Worm (Caenorhabditis elegans) whole organism, L3 larva: ENCODE measurements around the gene oac-51.

Source experiments
- R02D3.7 ChIP-seq: fragments of 150-350 bp; optimal IDR thresholded peaks from 2 replicates; lab custom pipeline; 2014; ENCODE audit warnings: missing biosample characterization, missing genetic modification characterization
- ZK546.5 ChIP-seq: sonication (generic microtip); optimal IDR thresholded peaks from 2 replicates; lab custom pipeline; 2017; ENCODE audit warnings: missing biosample characterization, missing genetic modification characterization
- aly-2 ChIP-seq: fragments of 150-350 bp; optimal IDR thresholded peaks from 2 replicates; lab custom pipeline; 2014; ENCODE audit warnings: missing biosample characterization, missing genetic modification characterization
- ama-1 ChIP-seq: fragments of 150-350 bp; optimal IDR thresholded peaks from 2 replicates; lab custom pipeline; 2018
- ceh-28 ChIP-seq: fragments of 150-350 bp; optimal IDR thresholded peaks from 2 replicates; lab custom pipeline; 2014; ENCODE audit warnings: missing biosample characterization, missing genetic modification reagents, missing genetic modification characterization
- ceh-82 ChIP-seq: fragments of 150-350 bp; optimal IDR thresholded peaks from 2 replicates; lab custom pipeline; 2014; ENCODE audit warnings: missing biosample characterization, missing genetic modification characterization
- daf-12 ChIP-seq: fragments of 150-350 bp; optimal IDR thresholded peaks from 2 replicates; lab custom pipeline; 2014; ENCODE audit warnings: missing biosample characterization, missing genetic modification reagents, missing genetic modification characterization
- egl-27 ChIP-seq: sonication (generic microtip); optimal IDR thresholded peaks from 4 replicates; lab custom pipeline; 2017; ENCODE audit warnings: missing biosample characterization, missing genetic modification reagents, missing genetic modification characterization
- egl-5 ChIP-seq: fragments of 150-350 bp; optimal IDR thresholded peaks from 2 replicates; lab custom pipeline; 2017; ENCODE audit warnings: missing biosample characterization, missing genetic modification reagents, missing genetic modification characterization, inconsistent platforms
- elt-1 ChIP-seq: fragments of 150-350 bp; optimal IDR thresholded peaks from 2 replicates; lab custom pipeline; 2014; ENCODE audit warnings: missing biosample characterization, missing genetic modification characterization
- elt-2 ChIP-seq: sonication (generic microtip); optimal IDR thresholded peaks from 2 replicates; lab custom pipeline; 2016; ENCODE audit warnings: missing genetic modification reagents, mild to moderate bottlenecking, missing genetic modification characterization, missing compliant biosample characterization
- elt-3 ChIP-seq, 3 experiments: fragments of 150-350 bp in 1 of 3; sonication (generic microtip) in 2 of 3; optimal IDR thresholded peaks; 2 replicates in 2 of 3; 4 replicates in 1 of 3; lab custom pipeline; 2014 to 2017; ENCODE audit warnings: missing biosample characterization in 3 of 3, missing genetic modification characterization in 3 of 3
- eor-1 ChIP-seq, 2 experiments: fragments of 150-350 bp; optimal IDR thresholded peaks; 2 replicates each; lab custom pipeline; 2014 to 2018; ENCODE audit warnings: missing biosample characterization in 2 of 2, missing genetic modification characterization in 2 of 2
- fkh-10 ChIP-seq: sonication (generic microtip); optimal IDR thresholded peaks from 2 replicates; lab custom pipeline; 2017; ENCODE audit warnings: missing biosample characterization, missing genetic modification reagents, missing genetic modification characterization
- fos-1 ChIP-seq: fragments of 150-350 bp; optimal IDR thresholded peaks from 2 replicates; lab custom pipeline; 2014; ENCODE audit warnings: missing biosample characterization, missing genetic modification characterization
- hmg-11 ChIP-seq: sonication (generic microtip); optimal IDR thresholded peaks from 2 replicates; lab custom pipeline; 2016; ENCODE audit warnings: missing genetic modification characterization, missing compliant biosample characterization
- jun-1 ChIP-seq: fragments of 150-350 bp; optimal IDR thresholded peaks from 2 replicates; lab custom pipeline; 2014; ENCODE audit warnings: missing biosample characterization, missing genetic modification reagents, missing genetic modification characterization
- lin-15B ChIP-seq: fragments of 150-350 bp; optimal IDR thresholded peaks from 2 replicates; lab custom pipeline; 2014; ENCODE audit warnings: missing biosample characterization, missing genetic modification characterization
- lin-39 ChIP-seq: fragments of 150-350 bp; optimal IDR thresholded peaks from 2 replicates; lab custom pipeline; 2018; ENCODE audit warnings: missing biosample characterization, missing genetic modification reagents, missing genetic modification characterization
- lsy-12 ChIP-seq: sonication (generic microtip); optimal IDR thresholded peaks from 2 replicates; lab custom pipeline; 2016; ENCODE audit warnings: mild to moderate bottlenecking, missing genetic modification characterization, missing compliant biosample characterization
- nfya-1 ChIP-seq: sonication (generic microtip); optimal IDR thresholded peaks from 2 replicates; lab custom pipeline; 2017; ENCODE audit warnings: missing genetic modification characterization, mild to moderate bottlenecking, missing compliant biosample characterization, antibody characterized with exemption, moderate library complexity; ENCODE audit not compliant: insufficient read depth
- nhr-11 ChIP-seq: fragments of 150-350 bp; optimal IDR thresholded peaks from 2 replicates; lab custom pipeline; 2014; ENCODE audit warnings: missing biosample characterization, missing genetic modification characterization
- nhr-12 ChIP-seq: fragments of 150-350 bp; optimal IDR thresholded peaks from 2 replicates; lab custom pipeline; 2014; ENCODE audit warnings: missing biosample characterization, missing genetic modification characterization
- nhr-23 ChIP-seq: fragments of 150-350 bp; optimal IDR thresholded peaks from 2 replicates; lab custom pipeline; 2014; ENCODE audit warnings: missing biosample characterization, missing genetic modification reagents, missing genetic modification characterization
- nhr-237 ChIP-seq: fragments of 150-350 bp; optimal IDR thresholded peaks from 2 replicates; lab custom pipeline; 2014; ENCODE audit warnings: missing biosample characterization, missing genetic modification characterization
- nhr-25 ChIP-seq: sonication (generic microtip); optimal IDR thresholded peaks from 2 replicates; lab custom pipeline; 2017; ENCODE audit warnings: missing biosample characterization, missing genetic modification characterization
- nhr-28 ChIP-seq: fragments of 150-350 bp; optimal IDR thresholded peaks from 2 replicates; lab custom pipeline; 2014; ENCODE audit warnings: missing biosample characterization, missing genetic modification characterization
- nhr-43 ChIP-seq: sonication (generic microtip); optimal IDR thresholded peaks from 2 replicates; lab custom pipeline; 2016; ENCODE audit warnings: mild to moderate bottlenecking, missing genetic modification characterization, missing compliant biosample characterization; ENCODE audit not compliant: poor library complexity, severe bottlenecking
- nhr-67 ChIP-seq: fragments of 150-350 bp; optimal IDR thresholded peaks from 2 replicates; lab custom pipeline; 2014; ENCODE audit warnings: missing biosample characterization, missing genetic modification characterization
- nhr-76 ChIP-seq: fragments of 150-350 bp; sonication (generic microtip); optimal IDR thresholded peaks from 5 replicates; lab custom pipeline; 2014; ENCODE audit warnings: missing biosample characterization, missing genetic modification characterization
- nhr-77 ChIP-seq: fragments of 150-350 bp; optimal IDR thresholded peaks from 2 replicates; lab custom pipeline; 2014; ENCODE audit warnings: missing biosample characterization, missing genetic modification characterization
- pha-4 ChIP-seq: fragments of 150-350 bp; optimal IDR thresholded peaks from 2 replicates; lab custom pipeline; 2014; ENCODE audit warnings: missing biosample characterization, missing genetic modification reagents, missing genetic modification characterization
- pqm-1 ChIP-seq: fragments of 150-350 bp; optimal IDR thresholded peaks from 2 replicates; lab custom pipeline; 2017; ENCODE audit warnings: missing biosample characterization, missing genetic modification characterization, inconsistent platforms
- sea-2 ChIP-seq: fragments of 150-350 bp; sonication (generic microtip); optimal IDR thresholded peaks from 4 replicates; lab custom pipeline; 2014; ENCODE audit warnings: missing biosample characterization, missing genetic modification reagents, missing genetic modification characterization
- skn-1 ChIP-seq: fragments of 150-350 bp; optimal IDR thresholded peaks from 2 replicates; lab custom pipeline; 2014; ENCODE audit warnings: missing biosample characterization, missing genetic modification characterization
- snpc-4 ChIP-seq: fragments of 150-350 bp; optimal IDR thresholded peaks from 2 replicates; lab custom pipeline; 2014; ENCODE audit warnings: missing biosample characterization, missing genetic modification characterization
- tbx-2 ChIP-seq: sonication (generic microtip); optimal IDR thresholded peaks from 2 replicates; lab custom pipeline; 2016; ENCODE audit warnings: mild to moderate bottlenecking, missing genetic modification characterization, missing compliant biosample characterization
- unc-39 ChIP-seq: sonication (generic microtip); optimal IDR thresholded peaks from 4 replicates; lab custom pipeline; 2017; ENCODE audit warnings: missing biosample characterization, missing genetic modification characterization
- unc-62 ChIP-seq: fragments of 150-350 bp; sonication (generic microtip); optimal IDR thresholded peaks from 4 replicates; lab custom pipeline; 2014; ENCODE audit warnings: missing biosample characterization, missing genetic modification reagents, missing genetic modification characterization
- zag-1 ChIP-seq: fragments of 150-350 bp; optimal IDR thresholded peaks from 2 replicates; lab custom pipeline; 2014; ENCODE audit warnings: missing biosample characterization, missing genetic modification characterization

The oac-51 gene

ce11 chrIV:4360497-4360896, 23.9 kb downstream of the oac-51 start, which contains the start of gene F55F10.1:
Gene F55F10.1, plus strand, starts transcription at chrIV:4360837.
- TF ChIP-seq R02D3.7 (tag; lab: Kevin White, UChicago) (peak; percentile 10), elt-3 (tag; optimal IDR thresholded peaks at IDR 0.05; lab: Kevin White, UChicago) (no peak), lin-15B (tag; lab: Kevin White, UChicago) (peak; percentile 71), egl-5 (tag; lab: Kevin White, UChicago) (peak; percentile 47), unc-39 (tag; lab: Kevin White, UChicago) (no peak), hmg-11 (tag; lab: Kevin White, UChicago) (peak; percentile 63), nhr-23 (tag; lab: Kevin White, UChicago) (peak; percentile 68), nhr-25 (tag; lab: Kevin White, UChicago) (peak; percentile 25)

ce11 chrIV:4369116-4369515, 32.5 kb downstream of the oac-51 start:
- TF ChIP-seq eor-1 (tag; optimal IDR thresholded peaks at IDR 0.05; lab: Kevin White, UChicago) (no peak), nhr-237 (tag; lab: Kevin White, UChicago) (no peak), pqm-1 (tag; lab: Kevin White, UChicago) (no peak)

ce11 chrIV:4386351-4386750, 49.8 kb downstream of the oac-51 start, which contains the start of gene tald-1:
Gene tald-1, plus strand, starts transcription at chrIV:4386651.
- no peak for TF ChIP-seq nhr-23 (tag; lab: Kevin White, UChicago)
- no peak for TF ChIP-seq ZK546.5
- TF ChIP-seq fos-1 (tag; lab: Kevin White, UChicago), result no peak
- peak; percentile 24 for TF ChIP-seq ceh-28 (tag; lab: Kevin White, UChicago)
- TF ChIP-seq elt-2 (tag; lab: Kevin White, UChicago), result peak; percentile 70

- peak; percentile 4 for TF ChIP-seq elt-2 (tag; lab: Kevin White, UChicago)
Observed at ce11 chrIV:4388854-4389253, 52.3 kb downstream of the oac-51 start.

- peak; percentile 42 for TF ChIP-seq egl-5 (tag; lab: Kevin White, UChicago)
- peak; percentile 40 for TF ChIP-seq ZK546.5
- no peak for TF ChIP-seq sea-2 (GFP tag; lab: Kevin White, UChicago)
- peak; percentile 64 for TF ChIP-seq ceh-28 (tag; lab: Kevin White, UChicago)
- peak; percentile 39 for TF ChIP-seq fos-1 (tag; lab: Kevin White, UChicago)
- TF ChIP-seq nhr-77 (tag; lab: Kevin White, UChicago), result peak; percentile 79
- peak; percentile 97 for TF ChIP-seq nhr-23 (tag; lab: Kevin White, UChicago)
- peak; percentile 91 for TF ChIP-seq pha-4 (tag; lab: Kevin White, UChicago)
- TF ChIP-seq nhr-43 (tag; lab: Kevin White, UChicago), result peak; percentile 98
- TF ChIP-seq ceh-82, result peak; percentile 77
- TF ChIP-seq elt-3 (tag; optimal IDR thresholded peaks at IDR 0.05; lab: Kevin White, UChicago), result peak; percentile 13 to 87 (median 16)
- no peak for TF ChIP-seq fkh-10 (GFP tag; lab: Kevin White, UChicago)
- no peak for TF ChIP-seq nhr-237 (tag; lab: Kevin White, UChicago)
- peak; percentile 39 for TF ChIP-seq nhr-28 (tag; lab: Kevin White, UChicago)
- peak; percentile 92 for TF ChIP-seq R02D3.7 (tag; lab: Kevin White, UChicago)
- TF ChIP-seq egl-27, result no peak
- no peak for TF ChIP-seq nhr-76 (tag; lab: Kevin White, UChicago)
- peak; percentile 89 for TF ChIP-seq nfya-1 (tag; lab: Kevin White, UChicago)
- TF ChIP-seq elt-1 (tag; lab: Kevin White, UChicago), result peak; percentile 4
- no peak for TF ChIP-seq nhr-12 (tag; lab: Kevin White, UChicago)
- peak; percentile 45 for TF ChIP-seq pqm-1 (tag; lab: Kevin White, UChicago)
- peak; percentile 92 for TF ChIP-seq tbx-2 (tag; lab: Kevin White, UChicago)
- TF ChIP-seq nhr-25 (tag; lab: Kevin White, UChicago), result peak; percentile 98
- peak; percentile 79 for TF ChIP-seq jun-1
- no peak for TF ChIP-seq unc-39 (tag; lab: Kevin White, UChicago)
- TF ChIP-seq skn-1 (tag; lab: Kevin White, UChicago), result peak; percentile 65
- no peak for TF ChIP-seq aly-2 (tag; lab: Kevin White, UChicago)
- peak; percentile 24 for TF ChIP-seq zag-1
- TF ChIP-seq hmg-11 (tag; lab: Kevin White, UChicago), result peak; percentile 89
- peak; percentile 86 for TF ChIP-seq snpc-4 (tag; lab: Kevin White, UChicago)
- TF ChIP-seq lin-39 (tag; lab: Kevin White, UChicago), result peak; percentile 75
- TF ChIP-seq lin-15B (tag; lab: Kevin White, UChicago), result peak; percentile 96
- peak; percentile 97 for TF ChIP-seq lsy-12 (tag; lab: Kevin White, UChicago)
- peak; percentile 82 for TF ChIP-seq nhr-11 (tag; lab: Kevin White, UChicago)
- peak; percentile 86 for TF ChIP-seq elt-2 (tag; lab: Kevin White, UChicago)
- TF ChIP-seq daf-12 (tag; lab: Kevin White, UChicago), result no peak
- TF ChIP-seq ama-1 (lab: Kevin White, UChicago), result no peak
- TF ChIP-seq unc-62, result peak; percentile 36
- no peak for TF ChIP-seq nhr-67
Observed at ce11 chrIV:4390438-4390894, 53.9 kb downstream of the oac-51 start, which contains the start of the genes rpl-7A and set-21. Gene rpl-7A, minus strand, starts transcription at chrIV:4390590. Gene set-21, plus strand, starts transcription at chrIV:4390844.
